Fruit fly (Drosophila melanogaster): Measurements from ENCODE around the gene Adgf-B.

DNA sequence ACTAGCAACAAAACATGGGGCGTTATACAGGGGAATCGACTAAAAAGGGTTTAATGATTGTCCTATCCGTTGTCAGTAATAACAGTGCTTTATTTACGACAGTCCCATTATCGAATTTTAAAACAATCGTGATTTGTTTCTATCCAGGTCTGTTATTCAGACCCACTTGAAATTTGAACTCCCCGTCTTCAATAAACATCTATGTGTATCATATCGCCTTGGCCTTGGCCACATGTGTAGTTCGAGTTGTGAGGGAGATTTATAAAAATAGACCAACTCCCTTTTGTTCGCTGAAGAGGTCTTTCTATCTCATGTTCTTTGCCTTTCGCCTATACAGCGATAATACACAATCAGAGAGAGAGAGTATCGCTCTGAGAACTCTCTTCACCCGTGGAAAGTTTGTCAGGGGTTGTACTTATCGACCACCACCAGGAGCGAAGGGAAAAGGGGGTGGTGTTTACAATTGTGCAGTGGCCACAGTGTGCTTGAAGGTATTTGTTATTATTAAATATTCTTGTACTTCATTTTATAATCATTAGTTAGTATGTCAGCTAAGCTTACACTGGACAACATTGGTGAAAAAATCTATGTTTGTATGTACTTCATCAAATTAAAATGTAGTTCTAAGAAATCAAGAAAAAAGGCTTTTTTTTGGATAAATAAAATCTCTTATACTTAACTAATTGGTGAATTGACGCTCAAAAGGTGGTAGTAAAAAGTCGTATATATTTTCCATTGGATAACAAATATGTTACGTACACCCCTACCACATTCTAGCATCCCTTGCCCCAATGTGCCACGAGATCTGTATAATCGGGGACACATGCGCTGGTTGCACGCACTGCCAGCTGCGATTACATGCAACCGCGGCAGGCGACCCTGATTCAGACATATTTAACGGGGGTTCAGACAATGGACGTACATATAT is 7.0 kb upstream of the Adgf-B start:
- TF ChIP-seq Lpt (GFP tag; optimal IDR thresholded peaks at IDR 0.05), result peak; percentile 64
- TF ChIP-seq acj6 (GFP tag; optimal IDR thresholded peaks at IDR 0.05), result peak; percentile 75
- peak; percentile 93 for TF ChIP-seq svp (GFP tag)
- peak; percentile 71 to 85 for TF ChIP-seq ss (GFP tag; optimal IDR thresholded peaks at IDR 0.05)
- TF ChIP-seq Eip93F (GFP tag; optimal IDR thresholded peaks at IDR 0.05), result no peak

Data from whole organism, prepupa.